Fruit fly (Drosophila melanogaster) whole organism: Measurements from ENCODE around the gene vex.

Experiments
- CG8478 ChIP-seq: fragments of >200 bp; optimal IDR thresholded peaks from 2 replicates; lab custom pipeline; 2018; ENCODE audit warnings: inconsistent platforms
- Dll ChIP-seq: fragments of >200 bp; optimal IDR thresholded peaks from 2 replicates; lab custom pipeline; 2017
- EcR ChIP-seq, 2 experiments: fragments of >200 bp; optimal IDR thresholded peaks; 2 replicates each; lab custom pipeline; 2017; ENCODE audit warnings: missing biosample characterization in 2 of 2, missing genetic modification characterization in 2 of 2, missing genetic modification reagents in 2 of 2
- pan ChIP-seq: fragments of >200 bp; optimal IDR thresholded peaks from 2 replicates; lab custom pipeline; 2017
- psq ChIP-seq: fragments of >200 bp; optimal IDR thresholded peaks from 2 replicates; lab custom pipeline; 2017
- usp ChIP-seq: fragments of >200 bp; optimal IDR thresholded peaks from 2 replicates; lab custom pipeline; 2017; ENCODE audit warnings: missing biosample characterization, missing genetic modification characterization, mixed read lengths

vex gene

DNA sequence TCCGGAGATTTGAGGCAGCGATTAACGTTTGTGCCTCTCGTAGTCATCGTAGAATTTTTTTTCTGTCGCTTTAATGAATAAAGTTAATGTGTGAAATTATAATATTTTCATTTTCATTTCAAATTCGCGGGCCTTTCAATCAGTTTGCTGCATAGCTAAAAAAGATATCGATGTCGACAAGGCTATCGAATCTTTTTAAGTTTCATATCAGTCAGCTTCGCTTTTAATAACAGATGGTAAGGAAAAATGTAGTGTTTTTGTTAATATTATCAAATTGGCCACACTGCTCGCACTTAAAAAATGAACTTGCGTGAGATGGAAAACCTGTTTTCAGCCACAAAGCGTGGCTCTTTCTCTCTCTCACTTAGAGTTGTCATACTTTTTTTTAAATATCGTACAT, 110.1 kb downstream of the vex start:
- TF ChIP-seq psq (lab: Kevin White, UChicago) (no peak), Dll (lab: Kevin White, UChicago) (no peak), EcR (GFP tag; optimal IDR thresholded peaks at IDR 0.05; lab: Kevin White, UChicago) (no peak), usp (no peak), pan (lab: Kevin White, UChicago) (no peak), CG8478 (lab: Kevin White, UChicago) (no peak)

DNA sequence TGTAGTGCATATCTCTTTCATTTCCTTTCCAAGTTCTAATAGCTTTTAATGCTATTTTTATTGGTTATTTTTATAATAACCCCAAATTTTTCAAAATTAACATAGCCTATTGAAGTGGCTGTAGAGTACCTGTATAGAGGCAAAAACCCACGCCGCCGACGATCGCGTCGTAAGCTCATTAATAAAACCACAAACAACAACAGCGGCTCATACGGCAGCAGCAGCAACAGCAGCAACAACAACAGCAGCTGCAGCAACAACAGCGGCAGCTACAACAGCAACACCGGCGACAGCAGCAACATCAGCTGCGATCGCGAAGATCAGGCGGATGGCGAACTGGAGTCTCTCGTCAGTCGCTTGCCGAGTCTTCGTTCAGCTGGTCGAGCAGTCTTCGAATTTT, 112.6 kb downstream of the vex start, which contains the start of gene CG2145:
Gene CG2145 (plus strand): TSS at position 290 of the 400 bp plus-strand sequence.
- no peak for TF ChIP-seq Dll (lab: Kevin White, UChicago)
- no peak for TF ChIP-seq usp
- no peak for TF ChIP-seq EcR (GFP tag; optimal IDR thresholded peaks at IDR 0.05; lab: Kevin White, UChicago)
- no peak for TF ChIP-seq pan (lab: Kevin White, UChicago)
- no peak for TF ChIP-seq psq (lab: Kevin White, UChicago)
- no peak for TF ChIP-seq CG8478 (lab: Kevin White, UChicago)

DNA sequence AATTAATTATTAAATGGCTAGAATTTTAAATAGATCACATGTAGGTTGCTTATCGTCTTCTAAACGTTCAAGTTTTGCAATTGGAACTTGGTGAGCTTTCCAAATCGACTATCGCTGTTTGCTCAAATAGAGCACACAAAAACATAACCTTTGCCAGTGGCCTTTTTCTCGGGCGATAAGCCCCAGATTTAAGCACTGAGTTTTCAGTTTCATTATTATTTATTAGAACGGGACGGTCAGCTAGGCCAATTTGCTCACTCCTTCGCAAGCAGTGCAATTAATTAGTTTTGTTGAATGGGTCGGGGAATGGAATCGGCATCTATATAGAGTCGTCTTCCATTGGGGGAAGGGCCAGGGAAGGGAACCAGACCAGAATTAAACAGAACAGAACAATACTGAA, 113.5 kb downstream of the vex start:
- no peak for TF ChIP-seq CG8478 (lab: Kevin White, UChicago)
- no peak for TF ChIP-seq usp
- no peak for TF ChIP-seq Dll (lab: Kevin White, UChicago)
- TF ChIP-seq pan (lab: Kevin White, UChicago) = no peak
- TF ChIP-seq EcR (GFP tag; optimal IDR thresholded peaks at IDR 0.05; lab: Kevin White, UChicago) = no peak
- no peak for TF ChIP-seq psq (lab: Kevin White, UChicago)

DNA sequence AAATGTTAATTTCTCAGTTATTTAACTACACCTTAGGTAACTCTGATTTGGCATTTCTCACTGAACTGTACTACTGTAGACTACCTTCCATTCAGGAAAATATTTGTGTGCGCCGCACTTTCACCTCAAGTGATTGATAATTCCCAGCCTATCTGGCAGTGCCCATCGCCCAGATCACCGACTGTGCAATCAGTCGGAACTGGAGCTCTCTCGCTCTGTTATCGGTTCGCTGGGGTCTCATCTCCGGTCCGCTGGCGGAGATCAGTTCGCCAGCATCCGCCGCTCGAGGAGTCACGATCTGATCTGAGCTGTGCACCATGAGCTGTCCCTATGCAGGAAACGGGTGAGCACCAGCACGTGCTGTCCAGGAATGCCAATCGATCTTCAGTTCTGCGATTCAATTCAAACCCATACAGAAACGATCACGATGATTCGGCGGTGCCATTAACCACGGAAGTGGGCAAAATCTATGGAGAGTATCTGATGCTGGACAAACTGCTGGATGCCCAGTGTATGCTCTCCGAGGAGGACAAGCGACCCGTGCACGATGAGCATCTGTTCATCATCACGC, 115.9 kb downstream of the vex start, which contains the start of gene v:
Gene v (plus strand): TSS at position 262 of the 571 bp plus-strand sequence.
- TF ChIP-seq EcR (GFP tag; optimal IDR thresholded peaks at IDR 0.05; lab: Kevin White, UChicago) = no peak
- TF ChIP-seq psq (lab: Kevin White, UChicago) = no peak
- TF ChIP-seq usp = no peak
- TF ChIP-seq pan (lab: Kevin White, UChicago) = no peak
- no peak for TF ChIP-seq Dll (lab: Kevin White, UChicago)
- no peak for TF ChIP-seq CG8478 (lab: Kevin White, UChicago)

DNA sequence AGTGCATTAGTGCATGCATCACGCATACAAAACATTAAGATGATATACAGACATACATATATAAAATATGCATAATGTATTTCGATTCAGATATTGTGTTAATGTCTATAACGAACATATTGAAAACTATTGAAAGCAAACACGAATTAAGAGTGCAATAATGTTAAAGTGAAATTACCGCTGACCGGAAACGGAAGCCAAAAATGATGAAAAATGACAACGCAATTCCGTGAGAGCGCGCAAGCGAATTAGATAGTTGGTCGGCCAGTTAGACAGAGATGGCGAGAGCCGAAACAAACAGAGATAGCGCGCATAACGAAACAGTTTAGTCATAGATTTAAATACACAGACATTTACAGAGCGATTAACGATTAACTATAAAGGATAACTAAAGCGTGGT, 117.5 kb downstream of the vex start:
- no peak for TF ChIP-seq EcR (GFP tag; optimal IDR thresholded peaks at IDR 0.05; lab: Kevin White, UChicago)

DNA sequence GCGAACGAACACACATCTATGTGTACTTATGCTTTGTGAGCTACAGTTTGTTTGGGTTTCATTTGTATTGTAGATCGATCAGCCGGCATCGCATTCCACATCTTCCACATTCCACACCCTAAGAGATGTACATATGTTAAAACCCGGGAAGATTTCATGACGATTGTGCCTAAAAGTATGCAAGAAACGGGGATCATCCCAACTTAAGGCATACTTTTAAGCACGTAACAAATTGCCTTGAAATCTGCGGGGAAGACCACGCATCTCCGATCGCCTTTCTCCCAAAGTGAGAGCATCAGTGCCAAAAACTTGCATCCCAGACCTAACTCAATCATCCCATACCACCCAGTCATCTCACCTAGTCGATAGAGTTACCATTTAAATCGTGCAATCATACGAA, 118.0 kb downstream of the vex start:
- no peak for TF ChIP-seq EcR (GFP tag; optimal IDR thresholded peaks at IDR 0.05; lab: Kevin White, UChicago)
- no peak for TF ChIP-seq CG8478 (lab: Kevin White, UChicago)
- no peak for TF ChIP-seq pan (lab: Kevin White, UChicago)
- TF ChIP-seq psq (lab: Kevin White, UChicago) = no peak
- no peak for TF ChIP-seq usp
- no peak for TF ChIP-seq Dll (lab: Kevin White, UChicago)
